Worm (Caenorhabditis elegans) whole organism, young adult: ENCODE results near the gene C02B4.3.

ENCODE experiments used
- ZK185.1 ChIP-seq: sonication (generic microtip); optimal IDR thresholded peaks from 2 replicates; lab custom pipeline; 2016; ENCODE audit warnings: mild to moderate bottlenecking, missing genetic modification characterization, missing compliant biosample characterization; ENCODE audit not compliant: poor library complexity, severe bottlenecking
- ama-1 ChIP-seq, 3 experiments: fragments of 150-350 bp in 1 of 3; sonication (generic microtip) in 2 of 3; optimal IDR thresholded peaks; 2 replicates each; lab custom pipeline; 2014 to 2018; ENCODE audit warnings: missing biosample characterization in 2 of 3, missing genetic modification characterization in 2 of 3, missing genetic modification reagents in 2 of 3
- hmg-20 ChIP-seq: fragments of 200-800 bp; sonication (Bioruptor generic); IDR thresholded peaks from 2 replicates; pipeline ENCODE4 v1.3.6; 2022; ENCODE audit warnings: missing genetic modification reagents, missing genetic modification characterization, missing compliant biosample characterization
- hsf-1 ChIP-seq: fragments of 200-800 bp; sonication (Bioruptor generic); IDR thresholded peaks from 2 replicates; pipeline ENCODE4 v1.3.6; 2022; ENCODE audit warnings: missing genetic modification reagents, missing genetic modification characterization, missing compliant biosample characterization
- snpc-4 ChIP-seq, 5 experiments: fragments of 150-350 bp in 1 of 5; sonication (generic microtip) in 4 of 5; optimal IDR thresholded peaks; 2 replicates each; lab custom pipeline; 2014 to 2018; ENCODE audit warnings: missing genetic modification characterization in 5 of 5, missing biosample characterization in 3 of 5, antibody characterized with exemption in 2 of 5, mild to moderate bottlenecking in 2 of 5, missing compliant biosample characterization in 2 of 5, missing genotype in 2 of 5, moderate library complexity in 2 of 5, missing genetic modification reagents in 1 of 5
- ztf-26 ChIP-seq: sonication (generic microtip); optimal IDR thresholded peaks from 2 replicates; lab custom pipeline; 2017; ENCODE audit warnings: missing genetic modification characterization, missing compliant biosample characterization

DNA sequence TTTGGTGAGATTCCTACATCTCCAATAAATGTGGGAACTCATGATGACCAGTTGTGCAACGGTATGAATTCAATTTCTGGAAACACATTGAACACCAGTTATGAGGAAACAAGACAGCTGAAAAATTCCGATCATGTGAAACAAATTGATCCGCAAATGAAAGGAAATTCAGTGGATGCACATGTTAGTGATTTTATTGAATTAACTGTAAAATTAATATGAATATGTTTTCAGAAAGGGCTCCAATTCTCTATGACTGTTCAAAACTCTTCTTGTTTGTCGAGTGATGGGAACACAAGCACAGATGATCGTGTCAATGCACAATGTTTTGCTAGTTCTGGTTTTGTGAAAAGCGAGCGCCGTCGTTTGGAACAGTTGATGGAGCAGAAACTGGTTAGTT lies 39.3 kb downstream of the C02B4.3 start:
- no peak for TF ChIP-seq ZK185.1 (tag; lab: Kevin White, UChicago)
- no peak for TF ChIP-seq snpc-4 (GFP tag; optimal IDR thresholded peaks at IDR 0.05; lab: Kevin White, UChicago)
- no peak for TF ChIP-seq snpc-4 (tag; optimal IDR thresholded peaks at IDR 0.05; lab: Kevin White, UChicago)
- TF ChIP-seq ama-1 (optimal IDR thresholded peaks at IDR 0.05; lab: Kevin White, UChicago) = no peak
- TF ChIP-seq ama-1 (GFP tag; optimal IDR thresholded peaks at IDR 0.05; lab: Kevin White, UChicago) = no peak
- TF ChIP-seq ztf-26 (tag; lab: Kevin White, UChicago) = no peak
- TF ChIP-seq hsf-1 (GFP tag; lab: Robert Waterston, UW) = no peak
- no peak for TF ChIP-seq hmg-20 (GFP tag; lab: Robert Waterston, UW)
